Fruit fly (Drosophila melanogaster): ENCODE results near the gene CG42824.

DNA sequence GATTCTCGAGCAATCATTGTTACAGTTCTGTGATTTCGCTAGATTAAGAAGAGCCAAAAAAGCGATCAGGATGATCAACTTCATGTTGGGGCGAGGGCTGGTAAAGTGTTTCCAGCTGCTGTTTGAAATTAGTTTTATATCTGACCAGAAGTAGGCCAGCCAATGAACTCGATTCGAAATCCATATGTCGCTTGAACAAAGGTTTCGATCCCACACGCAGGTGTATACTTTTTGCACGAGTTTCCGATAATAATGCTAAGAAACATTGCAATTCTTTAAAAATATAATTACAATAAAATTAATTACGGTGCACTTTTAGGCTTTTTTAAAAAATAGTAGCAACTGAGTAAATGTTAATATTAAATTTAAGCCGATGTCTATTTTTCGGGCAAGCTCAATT is 2.7 kb downstream of the CG42824 start, which contains the start of gene CG34280:
- TF ChIP-seq Jra (GFP tag; optimal IDR thresholded peaks at IDR 0.05) (no peak), Myc (optimal IDR thresholded peaks at IDR 0.05) (no peak), sage (GFP tag; optimal IDR thresholded peaks at IDR 0.05) (no peak), pan (optimal IDR thresholded peaks at IDR 0.05) (no peak), Sp1 (GFP tag; optimal IDR thresholded peaks at IDR 0.05) (no peak), psq (GFP tag; optimal IDR thresholded peaks at IDR 0.05) (no peak), OdsH (GFP tag; optimal IDR thresholded peaks at IDR 0.05) (no peak), Dif (GFP tag; optimal IDR thresholded peaks at IDR 0.05; ENCODE audit: partially characterized antibody) (no peak), lola (GFP tag; optimal IDR thresholded peaks at IDR 0.05) (no peak), fru (GFP tag; optimal IDR thresholded peaks at IDR 0.05) (no peak), Hr78 (GFP tag; optimal IDR thresholded peaks at IDR 0.05) (no peak), br (GFP tag; optimal IDR thresholded peaks at IDR 0.05) (no peak)
